Worm (Caenorhabditis elegans) whole organism, L1 larva: ENCODE data around the gene Y16B4A.2.

Experiments used
- ama-1 ChIP-seq: fragments of 150-350 bp; optimal IDR thresholded peaks from 2 replicates; lab custom pipeline; 2014
- ceh-8 ChIP-seq: fragments of 200-800 bp; sonication (Bioruptor generic); optimal IDR thresholded peaks from 2 replicates; lab custom pipeline; 2018; ENCODE audit warnings: mild to moderate bottlenecking, missing genetic modification characterization, moderate library complexity, missing compliant biosample characterization
- dpl-1 ChIP-seq, 3 experiments: fragments of 150-350 bp in 2 of 3; sonication (generic microtip) in 1 of 3; optimal IDR thresholded peaks; 2 replicates each; lab custom pipeline; 2014 to 2017; ENCODE audit warnings: missing biosample characterization in 3 of 3, missing genetic modification characterization in 3 of 3, missing genetic modification reagents in 3 of 3
- elt-2 ChIP-seq: sonication (generic microtip); optimal IDR thresholded peaks from 2 replicates; lab custom pipeline; 2016; ENCODE audit warnings: missing genetic modification characterization, mild to moderate bottlenecking, inconsistent platforms, missing compliant biosample characterization, missing genetic modification reagents
- elt-3 ChIP-seq, 6 experiments: fragments of 150-350 bp in 1 of 6; sonication (generic microtip); optimal IDR thresholded peaks; 2 replicates each; lab custom pipeline; 2017 to 2018; ENCODE audit warnings: missing biosample characterization in 6 of 6, missing genetic modification characterization in 6 of 6, inconsistent platforms in 1 of 6
- fos-1 ChIP-seq: fragments of 150-350 bp; optimal IDR thresholded peaks from 2 replicates; lab custom pipeline; 2014; ENCODE audit warnings: missing biosample characterization, missing genetic modification characterization
- jun-1 ChIP-seq: fragments of 150-350 bp; optimal IDR thresholded peaks from 2 replicates; lab custom pipeline; 2014; ENCODE audit warnings: missing biosample characterization, missing genetic modification reagents, missing genetic modification characterization
- lin-15B ChIP-seq: fragments of 150-350 bp; sonication (generic microtip); optimal IDR thresholded peaks from 3 replicates; lab custom pipeline; 2014; ENCODE audit warnings: missing biosample characterization, missing genetic modification characterization
- mdl-1 ChIP-seq, 2 experiments: fragments of 150-350 bp; optimal IDR thresholded peaks; 2 replicates each; lab custom pipeline; 2014 to 2017; ENCODE audit warnings: missing biosample characterization in 2 of 2, missing genetic modification characterization in 2 of 2, inconsistent platforms in 1 of 2
- nhr-11 ChIP-seq: fragments of 150-350 bp; optimal IDR thresholded peaks from 2 replicates; lab custom pipeline; 2014; ENCODE audit warnings: missing biosample characterization, missing genetic modification characterization
- nhr-19 ChIP-seq: fragments of 200-800 bp; sonication (Bioruptor generic); conservative IDR thresholded peaks from 2 replicates; pipeline ENCODE4 v1.3.6; 2022; ENCODE audit warnings: missing genetic modification characterization, missing compliant biosample characterization
- rnt-1 ChIP-seq: sonication (generic microtip); optimal IDR thresholded peaks from 2 replicates; lab custom pipeline; 2016; ENCODE audit warnings: mild to moderate bottlenecking, missing genetic modification characterization, moderate library complexity, missing compliant biosample characterization
- snpc-4 ChIP-seq: fragments of 150-350 bp; optimal IDR thresholded peaks from 2 replicates; lab custom pipeline; 2014; ENCODE audit warnings: missing biosample characterization, missing genetic modification characterization

DNA sequence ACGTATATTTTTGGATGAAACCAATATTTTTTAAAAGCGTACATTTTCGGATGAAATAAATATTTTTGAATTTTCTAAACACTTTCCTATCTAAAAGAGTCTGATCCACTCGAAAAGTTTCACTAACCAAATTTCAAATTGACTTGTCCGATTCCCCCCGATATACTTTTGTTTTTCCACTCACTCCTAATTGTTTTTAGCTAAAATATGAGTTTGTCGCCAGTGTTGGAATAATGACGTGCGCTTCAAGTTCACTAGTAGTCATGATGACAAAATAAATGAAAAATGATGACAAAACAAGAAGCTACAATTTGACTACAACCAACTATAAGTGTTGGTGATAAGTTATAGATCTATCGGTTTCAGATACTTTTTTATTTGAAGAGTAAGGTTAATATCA, 37.1 kb upstream of the Y16B4A.2 start:
- TF ChIP-seq jun-1 (tag; lab: Kevin White, UChicago), result no peak
- no peak for TF ChIP-seq ama-1 (lab: Kevin White, UChicago)
- no peak for TF ChIP-seq elt-2
- no peak for TF ChIP-seq rnt-1
- no peak for TF ChIP-seq mdl-1 (tag; optimal IDR thresholded peaks at IDR 0.05; lab: Kevin White, UChicago)
- TF ChIP-seq fos-1, result no peak
- TF ChIP-seq elt-3 (tag; optimal IDR thresholded peaks at IDR 0.05; lab: Kevin White, UChicago), result no peak
- no peak for TF ChIP-seq nhr-11
- no peak for TF ChIP-seq snpc-4 (tag; lab: Kevin White, UChicago)
- no peak for TF ChIP-seq ceh-8 (GFP tag; lab: Kevin White, UChicago)
- no peak for TF ChIP-seq nhr-19
- TF ChIP-seq lin-15B (tag; lab: Kevin White, UChicago), result no peak
- no peak for TF ChIP-seq dpl-1 (GFP tag; optimal IDR thresholded peaks at IDR 0.05; lab: Kevin White, UChicago)
